Worm (Caenorhabditis elegans) whole organism, late embryonic: ENCODE data around the gene eea-1.

Experiments
- ama-1 ChIP-seq: fragments of 150-350 bp; optimal IDR thresholded peaks from 2 replicates; lab custom pipeline; 2014
- lin-11 ChIP-seq: fragments of 200-800 bp; sonication (Bioruptor generic); optimal IDR thresholded peaks from 2 replicates; lab custom pipeline; 2018; ENCODE audit warnings: mild to moderate bottlenecking, missing genetic modification characterization, missing compliant biosample characterization
- nfya-1 ChIP-seq: sonication (generic microtip); optimal IDR thresholded peaks from 2 replicates; lab custom pipeline; 2017; ENCODE audit warnings: missing genetic modification characterization, mild to moderate bottlenecking, missing compliant biosample characterization, antibody characterized with exemption, moderate library complexity
- pqm-1 ChIP-seq: sonication (generic microtip); optimal IDR thresholded peaks from 2 replicates; lab custom pipeline; 2016; ENCODE audit warnings: missing genetic modification characterization, missing compliant biosample characterization
- sdc-2 ChIP-seq: sonication (generic microtip); optimal IDR thresholded peaks from 2 replicates; lab custom pipeline; 2016; ENCODE audit warnings: missing genotype, missing genetic modification characterization, missing compliant biosample characterization
- tbx-2 ChIP-seq: sonication (generic microtip); optimal IDR thresholded peaks from 2 replicates; lab custom pipeline; 2016; ENCODE audit warnings: missing genetic modification characterization, missing compliant biosample characterization

DNA sequence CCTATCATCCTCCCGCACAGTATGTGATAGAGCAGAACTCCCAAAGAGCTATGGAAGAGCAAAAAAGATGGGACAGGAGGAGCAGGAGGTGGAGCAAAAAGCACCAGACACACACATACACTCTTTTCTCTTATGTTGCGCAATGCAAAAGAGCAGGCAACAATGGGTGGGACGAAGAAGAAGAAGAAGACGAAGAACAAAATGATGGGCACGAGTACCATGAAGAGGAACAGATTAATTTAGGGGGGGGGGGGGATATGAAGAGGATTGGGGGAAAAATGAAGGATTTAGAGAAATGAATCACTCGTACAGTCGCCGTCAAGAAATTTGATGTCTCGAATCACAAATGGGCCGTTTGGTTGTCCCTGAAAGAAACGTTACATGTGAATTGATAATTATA, 14.4 kb upstream of the eea-1 start, which contains the start of gene avr-15:
- TF ChIP-seq nfya-1, result no peak
- TF ChIP-seq ama-1, result no peak
- no peak for TF ChIP-seq sdc-2 (tag; lab: Kevin White, UChicago)
- TF ChIP-seq lin-11 (tag; lab: Kevin White, UChicago), result no peak
- TF ChIP-seq tbx-2 (tag; lab: Kevin White, UChicago), result no peak
- TF ChIP-seq pqm-1, result no peak
